Worm (Caenorhabditis elegans) whole organism, dauer: ENCODE measurements around the gene T27E4.1.

Experiments
- unc-62 ChIP-seq: sonication (generic microtip); optimal IDR thresholded peaks from 2 replicates; lab custom pipeline; 2017; ENCODE audit warnings: missing biosample characterization, missing genetic modification reagents, missing genetic modification characterization

Gene T27E4.1

DNA sequence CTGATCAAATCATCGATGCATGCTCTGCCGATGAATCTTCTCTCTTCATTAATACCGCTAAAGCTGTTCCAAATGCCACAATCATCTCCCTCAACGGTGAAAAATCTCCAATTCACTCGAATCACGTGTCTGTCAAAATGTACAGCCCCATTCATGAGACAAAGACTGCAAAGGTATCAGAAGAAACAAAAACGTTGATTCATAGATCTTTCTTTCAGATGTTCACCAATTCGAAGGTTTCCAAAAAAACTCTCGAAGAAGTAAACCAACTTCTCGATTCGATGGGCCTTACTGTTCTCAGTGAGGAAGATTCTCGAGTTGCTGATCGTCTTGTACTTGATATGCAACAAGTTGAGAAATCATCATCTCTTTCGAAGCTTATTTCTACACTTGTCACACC, 4.5 kb downstream of the T27E4.1 start:
- no peak for TF ChIP-seq unc-62 (GFP tag; lab: Kevin White, UChicago)

DNA sequence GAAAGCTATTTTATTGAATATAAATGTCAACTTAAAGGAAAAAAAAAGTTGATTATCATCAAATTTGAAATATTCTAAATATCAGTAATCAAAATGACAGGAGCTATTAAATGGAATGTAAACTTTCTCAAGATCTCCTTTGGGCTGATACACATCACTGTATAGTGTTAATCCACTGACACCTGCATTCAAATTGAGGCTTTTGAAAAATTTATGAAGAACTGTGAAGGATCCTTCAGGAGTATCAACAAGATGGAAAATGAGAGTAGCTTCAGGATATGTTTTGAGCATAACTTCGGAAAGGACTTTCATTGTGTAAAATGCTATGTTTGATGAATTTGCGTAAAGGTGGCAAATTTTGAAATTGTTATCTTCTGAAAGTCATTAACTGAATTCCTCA, 5.1 kb downstream of the T27E4.1 start:
- TF ChIP-seq unc-62 (GFP tag; lab: Kevin White, UChicago): no peak

DNA sequence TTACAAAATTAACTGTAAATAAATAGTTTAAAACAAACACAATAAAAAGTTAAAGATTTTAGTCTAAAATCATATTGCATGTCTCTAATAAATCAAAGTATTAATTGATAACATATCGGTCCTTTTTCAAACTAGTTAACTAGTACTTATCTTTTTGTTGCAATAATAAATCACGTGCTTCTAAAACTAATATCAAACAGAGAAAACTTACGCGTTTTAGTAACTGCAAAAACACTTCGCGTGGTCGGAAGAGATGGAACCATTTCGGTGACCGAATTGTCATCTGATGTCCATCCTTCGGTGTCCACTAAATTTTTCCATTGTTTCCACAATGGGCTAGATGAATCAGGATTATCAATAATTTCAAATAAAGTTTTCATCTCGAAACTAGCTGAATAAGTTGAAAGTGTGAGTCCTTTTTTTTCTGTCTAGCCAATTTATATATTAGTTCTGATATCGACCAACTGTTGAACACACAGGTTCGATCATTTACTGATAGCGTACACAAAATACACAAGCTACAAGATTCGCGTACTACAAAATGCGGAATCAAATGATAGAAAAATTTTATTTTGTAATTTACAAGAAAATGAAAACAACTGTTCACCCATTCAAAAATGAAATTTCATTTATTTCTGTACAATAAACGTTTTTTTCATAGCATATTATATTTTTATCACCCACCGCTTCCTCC, 6.3 kb downstream of the T27E4.1 start, which contains the start of gene F21C10.9:
Gene F21C10.9 (minus strand): TSS at position 417 of the 694 bp plus-strand sequence.
- TF ChIP-seq unc-62 (GFP tag; lab: Kevin White, UChicago): no peak

DNA sequence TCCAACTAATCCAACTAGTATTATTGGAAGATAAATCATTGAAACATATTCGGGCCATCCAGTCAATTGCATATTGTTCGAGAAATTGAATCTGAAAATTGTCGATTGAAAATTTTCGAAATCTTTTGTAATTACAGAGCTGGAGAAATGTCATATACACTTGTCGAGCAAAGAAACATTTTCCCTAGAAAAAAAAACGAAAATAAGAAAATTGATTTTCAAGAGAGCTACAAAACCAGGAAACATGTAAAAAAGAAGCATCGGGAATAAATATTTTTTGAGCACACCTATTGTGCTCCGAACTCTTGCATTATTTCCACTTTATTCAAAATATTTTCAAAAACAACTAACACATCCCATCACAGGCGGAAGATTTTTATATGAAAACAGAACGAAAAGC, 8.9 kb downstream of the T27E4.1 start, which contains the start of gene frpr-6:
Gene frpr-6 (minus strand): TSS at position 101 of the 400 bp plus-strand sequence.
- TF ChIP-seq unc-62 (GFP tag; lab: Kevin White, UChicago): no peak

DNA sequence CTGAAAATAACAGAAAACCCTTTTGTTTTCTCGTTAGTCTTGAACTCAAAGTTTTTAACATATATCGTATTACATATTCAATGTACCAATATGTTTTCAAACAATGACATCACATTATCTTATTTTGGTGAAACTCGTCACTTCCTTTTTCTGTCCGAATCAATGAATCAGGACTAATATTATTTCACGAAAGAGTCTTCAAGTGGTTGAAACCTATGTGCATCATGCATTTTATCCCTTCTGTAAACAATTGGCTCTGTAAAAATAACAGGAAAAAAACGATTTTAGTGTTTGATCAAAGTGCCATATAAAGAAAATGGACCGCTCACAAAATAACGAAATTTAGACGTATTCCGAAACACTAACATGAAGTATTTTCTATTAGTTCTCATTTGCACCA, 16.1 kb downstream of the T27E4.1 start, which contains the start of gene F21C10.18:
Gene F21C10.18 (plus strand): TSS at position 301 of the 400 bp plus-strand sequence.
- no peak for TF ChIP-seq unc-62 (GFP tag; lab: Kevin White, UChicago)

DNA sequence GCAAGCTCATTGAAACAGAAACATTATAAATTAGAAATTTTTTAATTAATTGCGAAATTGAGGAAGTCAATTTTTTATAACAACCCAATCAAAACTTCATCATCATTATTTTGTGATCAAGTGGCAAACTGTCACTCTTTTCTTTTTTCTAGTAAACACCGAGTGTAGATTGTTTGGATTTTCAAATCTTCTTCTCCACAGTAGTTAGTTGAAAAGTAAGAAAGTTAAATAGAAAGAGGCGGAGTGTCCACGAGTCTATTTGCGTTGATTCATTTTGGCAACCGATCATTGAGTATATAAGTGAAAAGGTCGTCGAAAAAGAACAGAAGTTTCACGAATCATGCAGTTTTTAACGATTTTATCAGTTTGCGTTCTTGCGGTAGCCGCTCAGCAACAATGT, 17.1 kb downstream of the T27E4.1 start, which contains the start of gene pqn-31:
Gene pqn-31 (plus strand): TSS at position 301 of the 400 bp plus-strand sequence.
- no peak for TF ChIP-seq unc-62 (GFP tag; lab: Kevin White, UChicago)

DNA sequence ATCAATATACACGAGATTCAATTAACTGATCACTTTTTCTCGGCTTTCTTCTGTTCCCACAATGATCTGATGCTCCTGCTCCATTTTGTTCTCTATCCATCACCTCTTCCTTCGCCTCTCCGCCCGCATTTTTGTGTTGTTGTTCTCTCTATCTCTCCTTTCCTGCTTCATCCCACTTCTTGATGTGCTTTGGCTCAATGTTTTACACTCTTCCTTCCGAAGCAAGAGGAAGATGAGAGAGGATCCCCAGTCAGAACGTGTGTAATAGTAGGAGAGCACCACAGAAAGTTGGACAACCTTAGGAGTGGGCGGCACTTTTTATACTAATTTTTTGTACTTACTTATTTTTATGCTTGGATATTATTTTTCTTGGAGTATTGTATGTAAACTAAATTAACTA, 19.8 kb downstream of the T27E4.1 start:
- no peak for TF ChIP-seq unc-62 (GFP tag; lab: Kevin White, UChicago)

DNA sequence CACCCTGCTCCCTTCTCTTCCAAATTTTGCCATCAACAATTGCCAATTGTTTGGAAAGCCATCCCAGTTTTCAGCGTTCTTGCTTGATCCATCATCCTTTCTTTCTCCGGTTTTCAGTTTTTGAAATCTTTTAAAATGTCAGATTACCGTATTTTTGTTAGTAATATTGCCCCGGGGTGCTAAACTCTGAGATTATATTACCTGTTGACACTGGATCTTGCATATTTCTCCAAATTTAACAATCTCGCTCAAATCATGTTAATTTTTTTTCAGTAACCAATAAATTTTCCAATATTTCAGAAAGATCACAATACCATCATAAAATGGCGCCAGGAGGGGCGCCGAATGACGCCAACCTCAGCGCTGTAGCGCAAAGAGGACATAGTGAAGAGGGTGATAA, 20.3 kb downstream of the T27E4.1 start, which contains the start of gene F21C10.7:
Gene F21C10.7 (plus strand): TSS at position 301 of the 400 bp plus-strand sequence.
- TF ChIP-seq unc-62 (GFP tag; lab: Kevin White, UChicago): no peak

DNA sequence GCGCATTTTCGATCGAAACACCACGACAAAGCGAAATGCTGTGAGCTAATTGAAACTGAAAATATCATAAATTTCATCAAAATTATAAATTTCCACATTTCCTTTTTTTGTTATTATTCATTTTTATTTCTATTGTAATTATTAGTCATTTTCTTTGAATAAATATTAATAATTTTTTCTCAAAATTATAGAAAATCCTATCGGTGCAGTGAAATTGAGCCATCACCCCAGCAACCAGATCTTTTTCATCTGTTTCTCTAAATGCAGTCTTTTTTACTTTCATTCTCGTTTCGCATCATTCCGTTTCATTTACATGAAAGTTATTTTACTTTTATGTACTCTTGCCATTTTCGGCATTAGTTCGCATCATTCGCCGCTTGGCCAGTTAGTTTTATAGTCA, 29.9 kb downstream of the T27E4.1 start, which contains the start of gene F21C10.13:
Gene F21C10.13 (plus strand): TSS at position 301 of the 400 bp plus-strand sequence.
- TF ChIP-seq unc-62 (GFP tag; lab: Kevin White, UChicago): no peak

DNA sequence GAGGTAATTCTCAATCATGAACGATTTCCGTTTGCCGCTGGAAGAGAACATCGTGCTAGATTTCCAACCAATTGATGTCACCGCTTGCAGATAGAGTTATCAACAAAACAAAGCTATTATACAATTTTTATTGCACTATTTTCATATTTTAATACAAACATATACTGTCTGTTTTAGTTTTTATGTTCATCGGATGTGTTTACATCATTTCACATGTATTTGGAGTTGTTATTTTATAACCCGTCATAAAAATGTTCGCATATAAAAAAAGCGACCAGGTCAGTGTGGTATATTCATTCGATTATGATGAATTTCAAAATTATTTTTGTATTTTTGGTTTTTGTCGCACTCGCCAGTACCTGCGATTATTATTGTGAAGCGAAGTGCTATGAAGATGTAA, 31.0 kb downstream of the T27E4.1 start, which contains the start of gene F21C10.11:
Gene F21C10.11 (plus strand): TSS at position 301 of the 400 bp plus-strand sequence.
- TF ChIP-seq unc-62 (GFP tag; lab: Kevin White, UChicago): no peak

DNA sequence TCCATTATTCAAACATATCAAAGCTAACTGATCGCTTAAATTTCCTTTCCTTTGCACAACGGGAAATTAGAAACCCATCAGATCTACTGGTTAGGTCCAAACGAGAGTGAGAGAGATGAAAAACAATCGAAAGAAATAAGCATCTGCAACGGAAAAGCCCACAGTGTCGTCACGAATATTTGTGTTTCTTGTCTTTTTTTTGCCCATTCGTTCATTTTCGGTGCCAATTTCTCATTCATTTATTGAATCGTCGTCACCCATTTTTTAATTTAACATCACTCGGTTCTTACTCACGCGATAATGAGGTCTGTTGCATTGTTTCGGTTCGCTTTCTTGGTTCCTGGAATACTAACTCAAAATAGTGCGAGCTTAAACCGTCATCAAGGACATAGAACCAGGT, 32.0 kb downstream of the T27E4.1 start, which contains the start of gene F21C10.6:
Gene F21C10.6 (plus strand): TSS at position 301 of the 400 bp plus-strand sequence.
- no peak for TF ChIP-seq unc-62 (GFP tag; lab: Kevin White, UChicago)

DNA sequence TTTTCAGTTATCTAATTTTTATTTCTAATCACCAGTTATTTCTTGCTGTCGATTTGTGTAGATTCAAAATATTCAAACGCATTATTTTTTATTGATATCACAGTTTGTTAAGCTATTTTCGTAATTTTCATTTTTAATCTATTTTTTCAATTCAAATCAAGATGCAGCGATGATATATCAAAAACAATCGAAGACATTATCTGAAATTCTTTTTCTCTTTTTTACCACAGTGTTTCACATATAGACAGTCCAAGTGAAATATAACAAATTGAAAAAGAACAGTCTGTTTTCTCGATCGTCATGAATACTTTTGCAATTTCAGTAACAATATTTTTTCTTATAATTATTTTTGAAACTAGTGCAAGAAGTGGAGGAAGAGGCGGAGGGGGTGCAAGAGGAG, 33.2 kb downstream of the T27E4.1 start, which contains the start of gene F21C10.5:
Gene F21C10.5 (plus strand): TSS at position 301 of the 400 bp plus-strand sequence.
- TF ChIP-seq unc-62 (GFP tag; lab: Kevin White, UChicago): no peak

DNA sequence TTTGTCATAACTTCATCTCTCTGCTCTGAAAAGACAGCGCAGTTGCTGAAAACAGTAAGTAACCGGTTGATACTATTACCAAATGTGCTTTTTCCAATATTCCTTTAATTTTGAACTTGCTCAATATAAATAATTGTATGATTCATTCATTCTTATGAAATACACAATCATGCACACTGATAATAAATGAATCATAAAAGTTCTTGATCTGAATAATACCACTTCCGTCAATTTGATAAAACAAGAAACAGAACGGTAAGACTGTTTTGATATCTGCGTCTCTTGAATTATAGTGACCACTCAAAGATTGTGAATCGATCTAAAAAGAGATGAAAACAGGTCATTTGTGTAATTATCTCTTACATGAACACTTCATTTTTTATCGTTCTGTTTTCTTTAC, 34.2 kb downstream of the T27E4.1 start, which contains the start of gene F21C10.4:
Gene F21C10.4 (plus strand): TSS at position 301 of the 400 bp plus-strand sequence.
- no peak for TF ChIP-seq unc-62 (GFP tag; lab: Kevin White, UChicago)

DNA sequence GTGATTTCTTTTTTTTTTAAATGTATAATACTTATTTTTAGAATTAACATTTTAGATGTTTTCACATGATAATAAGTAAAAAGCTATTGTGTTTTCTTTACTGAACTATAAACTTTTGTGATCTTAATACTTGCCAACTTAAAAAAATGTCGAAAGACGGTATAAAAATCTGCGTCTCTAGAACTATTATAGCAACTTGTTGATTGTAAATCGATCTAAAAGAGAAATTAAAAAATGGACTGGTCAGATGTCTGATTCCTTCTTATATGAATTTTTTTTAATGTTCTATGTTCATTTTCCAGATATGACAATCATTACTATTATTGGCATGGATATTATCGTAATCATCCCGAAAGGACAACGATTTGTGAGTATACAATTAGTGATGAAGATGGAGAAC, 35.6 kb downstream of the T27E4.1 start, which contains the start of gene F21C10.3:
Gene F21C10.3 (plus strand): TSS at position 301 of the 400 bp plus-strand sequence.
- TF ChIP-seq unc-62 (GFP tag; lab: Kevin White, UChicago): no peak

DNA sequence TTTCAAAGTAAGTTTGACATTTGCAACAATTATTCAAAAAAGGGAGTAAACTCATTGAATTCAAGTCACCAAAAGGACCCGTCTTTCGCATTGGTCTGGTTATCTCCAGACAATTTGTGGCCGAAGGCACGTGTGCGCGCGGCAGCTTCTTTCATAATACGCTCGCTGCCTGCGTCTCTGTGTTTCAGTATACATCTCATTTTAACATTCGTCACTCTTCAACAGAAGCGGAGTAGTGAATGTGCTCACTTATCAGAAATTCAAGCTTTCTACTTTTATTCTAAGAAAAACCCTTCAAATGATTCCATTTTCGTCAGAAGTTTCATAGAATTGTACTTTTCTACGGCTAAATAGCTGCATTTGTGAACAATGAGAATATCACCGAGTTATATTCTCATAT, 36.4 kb downstream of the T27E4.1 start:
- TF ChIP-seq unc-62 (GFP tag; lab: Kevin White, UChicago): no peak

DNA sequence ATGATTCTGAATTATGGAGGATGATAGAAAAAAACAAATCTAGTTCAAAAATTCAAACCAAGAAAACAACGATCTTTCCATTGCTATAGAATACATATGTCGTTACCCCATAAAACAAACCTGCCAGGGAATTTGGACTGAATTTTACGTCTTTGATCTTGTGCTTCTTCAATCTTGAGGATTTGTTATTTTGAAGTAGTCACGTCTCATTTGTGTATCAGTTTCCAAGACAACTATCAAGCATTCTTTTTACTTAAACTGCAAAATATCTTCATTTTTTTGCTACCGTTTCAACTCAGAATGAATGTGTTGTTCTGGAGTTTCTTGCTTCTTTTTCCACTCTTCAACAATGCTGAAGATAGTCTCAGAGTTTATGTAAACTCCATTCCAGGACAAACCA, 38.6 kb downstream of the T27E4.1 start, which contains the start of gene F21C10.19:
Gene F21C10.19 (plus strand): TSS at position 301 of the 400 bp plus-strand sequence.
- no peak for TF ChIP-seq unc-62 (GFP tag; lab: Kevin White, UChicago)
